Worm (Caenorhabditis elegans): ENCODE results near the gene nspc-4.

ce11 chrX:8585837-8586236, 47.7 kb upstream of the nspc-4 start, which contains the start of gene F18E9.3:
- no peak for TF ChIP-seq ama-1 (optimal IDR thresholded peaks at IDR 0.05)
- TF ChIP-seq ets-7 (tag; optimal IDR thresholded peaks at IDR 0.05): no peak
- no peak for TF ChIP-seq pes-1 (GFP tag; IDR thresholded peaks at IDR 0.05)
- TF ChIP-seq aly-1 (tag; optimal IDR thresholded peaks at IDR 0.05): no peak
- no peak for TF ChIP-seq tbx-11 (GFP tag; IDR thresholded peaks at IDR 0.05)
- no peak for TF ChIP-seq hmbx-1 (tag; optimal IDR thresholded peaks at IDR 0.05)
- no peak for TF ChIP-seq scrt-1 (GFP tag; IDR thresholded peaks at IDR 0.05)
- TF ChIP-seq flt-1 (GFP tag; IDR thresholded peaks at IDR 0.05): no peak
- TF ChIP-seq ceh-36 (tag; optimal IDR thresholded peaks at IDR 0.05): no peak
- no peak for TF ChIP-seq hnd-1 (tag; optimal IDR thresholded peaks at IDR 0.05)
- TF ChIP-seq ceh-13 (GFP tag; optimal IDR thresholded peaks at IDR 0.05): no peak
- no peak for TF ChIP-seq tra-4 (tag; optimal IDR thresholded peaks at IDR 0.05)
- TF ChIP-seq tbx-37 (GFP tag; conservative IDR thresholded peaks at IDR 0.05): no peak
